Worm (Caenorhabditis elegans) whole organism, L4 larva: ENCODE data around the gene picc-1.
A peak's percentile ranks its signal among the peaks of the same experiment; 100 is the strongest.

Experiments used
- D1046.2 ChIP-seq: fragments of 200-800 bp; sonication (Bioruptor generic); IDR thresholded peaks from 2 replicates; pipeline ENCODE4 v1.3.6; 2022; ENCODE audit warnings: missing genetic modification characterization, missing compliant biosample characterization
- F26F4.8 ChIP-seq: fragments of 200-800 bp; sonication (Bioruptor generic); conservative IDR thresholded peaks from 2 replicates; pipeline ENCODE4 v1.3.6; 2022; ENCODE audit warnings: missing genetic modification characterization, missing compliant biosample characterization
- F37D6.2 ChIP-seq: sonication (generic microtip); optimal IDR thresholded peaks from 2 replicates; lab custom pipeline; 2016; ENCODE audit warnings: mild to moderate bottlenecking, missing genetic modification characterization, missing compliant biosample characterization
- R02D3.7 ChIP-seq: fragments of 150-350 bp; sonication (generic microtip); optimal IDR thresholded peaks from 3 replicates; lab custom pipeline; 2014; ENCODE audit warnings: missing biosample characterization, missing genetic modification characterization
- T26A8.4 ChIP-seq: fragments of 200-800 bp; sonication (Bioruptor generic); IDR thresholded peaks from 2 replicates; pipeline ENCODE4 v1.3.6; 2022; ENCODE audit warnings: missing genetic modification characterization, missing compliant biosample characterization
- Y48G9A.11 ChIP-seq: fragments of 200-800 bp; sonication (Bioruptor generic); IDR thresholded peaks from 2 replicates; pipeline ENCODE4 v1.3.6; 2022; ENCODE audit warnings: missing genetic modification reagents, missing genetic modification characterization, missing compliant biosample characterization
- Y75B8A.6 ChIP-seq: fragments of 200-800 bp; sonication (Bioruptor generic); IDR thresholded peaks from 2 replicates; pipeline ENCODE4 v1.3.6; 2022; ENCODE audit warnings: missing genetic modification reagents, missing genetic modification characterization, missing compliant biosample characterization
- aha-1 ChIP-seq: fragments of 150-350 bp; peaks from one replicate; lab custom pipeline; 2014; ENCODE audit warnings: missing biosample characterization, missing genetic modification characterization
- attf-4 ChIP-seq: sonication (generic microtip); optimal IDR thresholded peaks from 3 replicates; lab custom pipeline; 2017; ENCODE audit warnings: missing biosample characterization, missing genetic modification characterization
- ceh-20 ChIP-seq: fragments of 200-800 bp; sonication (Bioruptor generic); IDR thresholded peaks from 2 replicates; pipeline ENCODE4 v1.3.6; 2022; ENCODE audit warnings: missing genetic modification reagents, missing genetic modification characterization, missing compliant biosample characterization
- ceh-32 ChIP-seq: sonication (generic microtip); optimal IDR thresholded peaks from 2 replicates; lab custom pipeline; 2016; ENCODE audit warnings: mild to moderate bottlenecking, missing genetic modification characterization, missing compliant biosample characterization; ENCODE audit not compliant: poor library complexity
- ces-1 ChIP-seq: fragments of 150-350 bp; sonication (generic microtip); optimal IDR thresholded peaks from 4 replicates; lab custom pipeline; 2014; ENCODE audit warnings: missing biosample characterization, missing genetic modification reagents, missing genetic modification characterization
- ctbp-1 ChIP-seq: fragments of 200-800 bp; sonication (Bioruptor generic); IDR thresholded peaks from 2 replicates; pipeline ENCODE4 v1.3.6; 2022; ENCODE audit warnings: missing genetic modification reagents, missing genetic modification characterization, missing compliant biosample characterization
- dmd-8 ChIP-seq: fragments of 200-800 bp; sonication (Bioruptor generic); IDR thresholded peaks from 2 replicates; pipeline ENCODE4 v1.3.6; 2022; ENCODE audit warnings: missing genetic modification characterization, missing compliant biosample characterization
- duxl-1 ChIP-seq: sonication (generic microtip); optimal IDR thresholded peaks from 2 replicates; lab custom pipeline; 2016; ENCODE audit warnings: mild to moderate bottlenecking, missing genetic modification characterization, moderate library complexity, missing compliant biosample characterization; ENCODE audit not compliant: poor library complexity
- dve-1 ChIP-seq: sonication (generic microtip); optimal IDR thresholded peaks from 2 replicates; lab custom pipeline; 2017; ENCODE audit warnings: antibody characterized with exemption, mild to moderate bottlenecking, missing genetic modification characterization, missing compliant biosample characterization; ENCODE audit not compliant: insufficient read depth
- egl-43 ChIP-seq: fragments of 200-800 bp; sonication (Bioruptor generic); IDR thresholded peaks from 2 replicates; pipeline ENCODE4 v1.3.6; 2022; ENCODE audit warnings: missing genetic modification reagents, missing genetic modification characterization, missing compliant biosample characterization
- fos-1 ChIP-seq: fragments of 150-350 bp; optimal IDR thresholded peaks from 2 replicates; lab custom pipeline; 2014; ENCODE audit warnings: missing biosample characterization, missing genetic modification characterization
- gei-8 ChIP-seq: fragments of 200-800 bp; sonication (Bioruptor generic); optimal IDR thresholded peaks from 2 replicates; lab custom pipeline; 2018; ENCODE audit warnings: mild to moderate bottlenecking, missing genetic modification characterization, missing compliant biosample characterization
- hif-1 ChIP-seq, 2 experiments: sonication (generic microtip); optimal IDR thresholded peaks; 2 replicates each; lab custom pipeline; 2016 to 2017; ENCODE audit warnings: missing compliant biosample characterization in 2 of 2, missing genetic modification characterization in 2 of 2, missing genetic modification reagents in 2 of 2, missing genotype in 2 of 2, mild to moderate bottlenecking in 1 of 2
- hlh-11 ChIP-seq: fragments of 200-800 bp; sonication (Bioruptor generic); optimal IDR thresholded peaks from 2 replicates; lab custom pipeline; 2018; ENCODE audit warnings: mild to moderate bottlenecking, missing genetic modification characterization, missing compliant biosample characterization
- lim-7 ChIP-seq: fragments of 200-800 bp; sonication (Bioruptor generic); IDR thresholded peaks from 2 replicates; pipeline ENCODE4 v1.3.6; 2022; ENCODE audit warnings: missing genetic modification characterization, missing compliant biosample characterization
- lsy-2 ChIP-seq, 2 experiments: fragments of 150-350 bp in 1 of 2; sonication (generic microtip) in 1 of 2; optimal IDR thresholded peaks; 2 replicates each; lab custom pipeline; 2014 to 2017; ENCODE audit warnings: missing biosample characterization in 2 of 2, missing genetic modification characterization in 2 of 2
- madf-9 ChIP-seq: fragments of 200-800 bp; sonication (Bioruptor generic); conservative IDR thresholded peaks from 2 replicates; pipeline ENCODE4 v1.3.6; 2022; ENCODE audit warnings: missing genetic modification reagents, missing genetic modification characterization, missing compliant biosample characterization
- mes-2 ChIP-seq: sonication (generic microtip); optimal IDR thresholded peaks from 2 replicates; lab custom pipeline; 2016; ENCODE audit warnings: missing genotype, mild to moderate bottlenecking, missing genetic modification characterization, missing compliant biosample characterization; ENCODE audit not compliant: poor library complexity, severe bottlenecking
- mxl-3 ChIP-seq: fragments of 200-800 bp; sonication (Bioruptor generic); optimal IDR thresholded peaks from 2 replicates; lab custom pipeline; 2018; ENCODE audit warnings: mild to moderate bottlenecking, missing genetic modification characterization, missing compliant biosample characterization
- nhr-10 ChIP-seq: fragments of 150-350 bp; optimal IDR thresholded peaks from 2 replicates; lab custom pipeline; 2014; ENCODE audit warnings: missing biosample characterization, missing genetic modification characterization
- nhr-237 ChIP-seq: sonication (generic microtip); optimal IDR thresholded peaks from 2 replicates; lab custom pipeline; 2017; ENCODE audit warnings: missing biosample characterization, missing genetic modification characterization
- nhr-41 ChIP-seq: fragments of 200-800 bp; sonication (Bioruptor generic); IDR thresholded peaks from 2 replicates; pipeline ENCODE4 v1.3.6; 2022; ENCODE audit warnings: missing genetic modification reagents, missing genetic modification characterization, missing compliant biosample characterization
- nhr-48 ChIP-seq: sonication (generic microtip); optimal IDR thresholded peaks from 2 replicates; lab custom pipeline; 2016; ENCODE audit warnings: mild to moderate bottlenecking, missing genetic modification characterization, missing compliant biosample characterization
- nhr-6 ChIP-seq: fragments of 150-350 bp; optimal IDR thresholded peaks from 2 replicates; lab custom pipeline; 2014; ENCODE audit warnings: missing biosample characterization, missing genetic modification characterization
- pha-4 ChIP-seq, 2 experiments: fragments of 150-350 bp in 1 of 2; fragments of 200-800 bp in 1 of 2; sonication (Bioruptor generic) in 1 of 2; IDR thresholded peaks in 1 of 2; optimal IDR thresholded peaks in 1 of 2; 2 replicates each; pipeline versions ENCODE4 v1.3.6 to Lab custom; 2014 to 2022; ENCODE audit warnings: missing genetic modification characterization in 2 of 2, missing genetic modification reagents in 2 of 2, missing biosample characterization in 1 of 2, missing compliant biosample characterization in 1 of 2
- pqm-1 ChIP-seq: sonication (generic microtip); optimal IDR thresholded peaks from 2 replicates; lab custom pipeline; 2017; ENCODE audit warnings: missing biosample characterization, missing genetic modification characterization
- set-16 ChIP-seq: fragments of 200-800 bp; sonication (Bioruptor generic); IDR thresholded peaks from 2 replicates; pipeline ENCODE4 v1.3.6; 2022; ENCODE audit warnings: missing genetic modification reagents, missing genetic modification characterization, missing compliant biosample characterization
- skn-1 ChIP-seq: fragments of 150-350 bp; optimal IDR thresholded peaks from 2 replicates; lab custom pipeline; 2014; ENCODE audit warnings: missing biosample characterization, missing genetic modification characterization
- spr-1 ChIP-seq: sonication (generic microtip); optimal IDR thresholded peaks from 2 replicates; lab custom pipeline; 2016; ENCODE audit warnings: mild to moderate bottlenecking, missing genetic modification characterization, missing compliant biosample characterization
- spr-3 ChIP-seq: fragments of 200-800 bp; sonication (Bioruptor generic); optimal IDR thresholded peaks from 2 replicates; lab custom pipeline; 2018; ENCODE audit warnings: mild to moderate bottlenecking, missing genetic modification characterization, missing compliant biosample characterization
- unc-130 ChIP-seq: sonication (generic microtip); optimal IDR thresholded peaks from 2 replicates; lab custom pipeline; 2016; ENCODE audit warnings: missing genetic modification reagents, missing genetic modification characterization, missing compliant biosample characterization
- unc-62 ChIP-seq, 3 experiments: fragments of 150-350 bp in 1 of 3; sonication (generic microtip); optimal IDR thresholded peaks in 2 of 3; peaks in 1 of 3; 1 replicate in 1 of 3; 2 replicates in 2 of 3; lab custom pipeline; 2014 to 2017; ENCODE audit warnings: missing biosample characterization in 3 of 3, missing genetic modification characterization in 3 of 3, missing genetic modification reagents in 3 of 3, missing genotype in 1 of 3
- vab-7 ChIP-seq: fragments of 200-800 bp; sonication (Bioruptor generic); IDR thresholded peaks from 2 replicates; pipeline ENCODE4 v1.3.6; 2022; ENCODE audit warnings: missing genetic modification reagents, missing genetic modification characterization, missing compliant biosample characterization
- ztf-11 ChIP-seq: fragments of 150-350 bp; optimal IDR thresholded peaks from 2 replicates; lab custom pipeline; 2014; ENCODE audit warnings: missing biosample characterization, missing genetic modification characterization

Gene picc-1

ce11 chrV:6000368-6000802 is 18.4 kb upstream of the picc-1 start (continued):
- TF ChIP-seq attf-4 (tag; lab: Kevin White, UChicago) = no peak
- 0 out of 2 replicates have a peak, but pooled peaks have one; percentile 18 for TF ChIP-seq D1046.2
- no peak for TF ChIP-seq nhr-237 (tag; lab: Kevin White, UChicago)
- peak; percentile 83 for TF ChIP-seq gei-8 (GFP tag; lab: Kevin White, UChicago)
- peak; percentile 57 for TF ChIP-seq madf-9 (GFP tag; lab: Robert Waterston, UW)
- peak; percentile 62 for TF ChIP-seq pqm-1 (tag; lab: Kevin White, UChicago)
- peak; percentile 91 for TF ChIP-seq spr-1 (tag; lab: Kevin White, UChicago)
- peak; percentile 86 for TF ChIP-seq ctbp-1 (GFP tag; lab: Robert Waterston, UW)
- TF ChIP-seq Y48G9A.11 (GFP tag; lab: Robert Waterston, UW) = no peak
- TF ChIP-seq ceh-20 = peak; percentile 92
- TF ChIP-seq lim-7 = 0 out of 2 replicates have a peak, but pooled peaks have one; percentile 25
- peak; percentile 13 to 85 for TF ChIP-seq hif-1 (tag; optimal IDR thresholded peaks at IDR 0.05; lab: Kevin White, UChicago)
- no peak for TF ChIP-seq fos-1
- no peak for TF ChIP-seq unc-130 (GFP tag; lab: Kevin White, UChicago)
- peak; percentile 94 for TF ChIP-seq pha-4 (GFP tag; IDR thresholded peaks at IDR 0.05; lab: Robert Waterston, UW)
- peak; percentile 90 for TF ChIP-seq pha-4 (tag; optimal IDR thresholded peaks at IDR 0.05; lab: Kevin White, UChicago)
- peak; percentile 42 for TF ChIP-seq F37D6.2 (tag; lab: Kevin White, UChicago)
- no peak for TF ChIP-seq Y75B8A.6 (GFP tag; lab: Robert Waterston, UW)
- TF ChIP-seq ztf-11 (tag; lab: Kevin White, UChicago) = no peak
- peak; percentile 68 for TF ChIP-seq set-16 (GFP tag; lab: Robert Waterston, UW)
- peak; percentile 100 for TF ChIP-seq hlh-11
- TF ChIP-seq mxl-3 (GFP tag; lab: Kevin White, UChicago) = peak; percentile 94
- TF ChIP-seq spr-3 (GFP tag; lab: Kevin White, UChicago) = peak; percentile 66
- TF ChIP-seq nhr-10 (tag; lab: Kevin White, UChicago) = peak; percentile 97
- TF ChIP-seq, all 104 proteins: peak for 63

- TF ChIP-seq ces-1 (GFP tag; lab: Kevin White, UChicago) = no peak
- no peak for TF ChIP-seq dmd-8 (GFP tag; lab: Robert Waterston, UW)
- TF ChIP-seq ceh-32 (tag; lab: Kevin White, UChicago) = no peak
- no peak for TF ChIP-seq mxl-3 (GFP tag; lab: Kevin White, UChicago)
- no peak for TF ChIP-seq dve-1 (tag; lab: Kevin White, UChicago)
- TF ChIP-seq, all 104 proteins: peak for 0
Measured at ce11 chrV:6003301-6003700, 15.5 kb upstream of the picc-1 start, which contains the start of gene fos-1. Gene fos-1, plus strand, starts transcription at chrV:6003601.

DNA sequence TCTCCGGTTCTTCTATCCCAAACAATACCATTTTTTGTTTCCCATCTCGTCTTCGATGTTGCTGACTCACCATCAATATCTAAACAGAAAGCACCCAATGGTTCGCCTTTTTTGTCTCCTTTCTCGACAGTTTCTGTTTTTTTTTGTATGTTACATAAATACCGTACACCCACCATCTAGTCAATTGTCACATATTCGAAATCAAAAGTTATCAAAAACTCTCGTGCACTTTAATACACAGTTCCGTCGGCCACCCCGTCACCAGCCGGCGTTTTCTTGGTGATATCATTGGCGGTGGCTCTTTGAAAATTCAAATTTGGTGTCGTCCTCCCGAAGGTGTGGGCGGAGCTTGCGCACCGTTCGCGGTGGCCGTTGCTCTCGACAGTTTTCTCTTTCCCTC is 10.9 kb upstream of the picc-1 start:
- TF ChIP-seq Y48G9A.11 (GFP tag; lab: Robert Waterston, UW) = no peak
- 0 out of 2 replicates have a peak, but pooled peaks have one; percentile 46 for TF ChIP-seq set-16 (GFP tag; lab: Robert Waterston, UW)
- no peak for TF ChIP-seq nhr-41 (GFP tag; lab: Robert Waterston, UW)
- TF ChIP-seq lsy-2 (tag; optimal IDR thresholded peaks at IDR 0.05; lab: Kevin White, UChicago) = peak in 1 of 2 experiments; percentile 8
- TF ChIP-seq dve-1 (tag; lab: Kevin White, UChicago) = peak; percentile 13
- TF ChIP-seq aha-1 (tag; lab: Kevin White, UChicago) = peak; percentile 95
- 0 out of 2 replicates have a peak, but pooled peaks have one; percentile 14 for TF ChIP-seq egl-43

DNA sequence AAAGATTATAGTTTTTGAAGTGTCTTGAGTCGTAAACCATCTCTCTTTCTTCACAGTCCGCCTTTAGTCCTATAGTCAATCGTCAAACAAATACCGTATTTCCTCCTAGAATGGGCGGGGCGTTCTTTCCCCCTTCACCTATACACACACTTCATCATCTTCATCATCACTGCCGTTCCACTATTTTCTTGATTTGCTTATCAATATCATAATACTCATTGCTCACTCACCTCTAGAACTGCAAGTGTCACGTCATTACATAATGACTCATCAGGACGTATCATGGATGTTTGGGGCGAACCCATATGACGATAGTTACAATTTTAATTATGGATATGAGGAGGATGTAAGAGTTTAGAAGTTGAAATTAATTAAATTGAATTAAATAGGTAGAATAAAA is 8.2 kb upstream of the picc-1 start:
- TF ChIP-seq Y48G9A.11 (GFP tag; lab: Robert Waterston, UW) (no peak), nhr-48 (tag; lab: Kevin White, UChicago) (no peak), skn-1 (no peak), duxl-1 (no peak), vab-7 (GFP tag; lab: Robert Waterston, UW) (no peak), Y75B8A.6 (GFP tag; lab: Robert Waterston, UW) (no peak), F26F4.8 (GFP tag; lab: Robert Waterston, UW) (no peak), nhr-6 (tag; lab: Kevin White, UChicago) (peak; percentile 7), R02D3.7 (tag; lab: Kevin White, UChicago) (no peak), T26A8.4 (GFP tag; lab: Robert Waterston, UW) (no peak), unc-62 (GFP tag; optimal IDR thresholded peaks at IDR 0.05 in 1 of 2; lab: Kevin White, UChicago) (peak in 1 of 2 experiments; percentile 92), unc-62 (tag; optimal IDR thresholded peaks at IDR 0.05; lab: Kevin White, UChicago) (no peak), spr-3 (GFP tag; lab: Kevin White, UChicago) (no peak), dve-1 (tag; lab: Kevin White, UChicago) (peak; percentile 20), nhr-41 (GFP tag; lab: Robert Waterston, UW) (no peak), hlh-11 (no peak), lsy-2 (tag; optimal IDR thresholded peaks at IDR 0.05; lab: Kevin White, UChicago) (peak in 1 of 2 experiments; percentile 9), pha-4 (GFP tag; IDR thresholded peaks at IDR 0.05; lab: Robert Waterston, UW) (no peak), pha-4 (tag; optimal IDR thresholded peaks at IDR 0.05; lab: Kevin White, UChicago) (peak; percentile 41), mes-2 (peak; percentile 14)
- TF ChIP-seq, all 104 proteins: peak for 6
